Worm (Caenorhabditis elegans) whole organism, L4 larva: Measurements from ENCODE around the gene M163.22.

Source experiments
- T20F7.1 ChIP-seq: fragments of 200-800 bp; sonication (Bioruptor generic); optimal IDR thresholded peaks from 2 replicates; lab custom pipeline; 2018; ENCODE audit warnings: mild to moderate bottlenecking, missing genetic modification characterization, missing compliant biosample characterization
- egl-43 ChIP-seq: fragments of 200-800 bp; sonication (Bioruptor generic); IDR thresholded peaks from 2 replicates; pipeline ENCODE4 v1.3.6; 2022; ENCODE audit warnings: missing genetic modification reagents, missing genetic modification characterization, missing compliant biosample characterization
- pha-4 ChIP-seq, 2 experiments: fragments of 150-350 bp in 1 of 2; fragments of 200-800 bp in 1 of 2; sonication (Bioruptor generic) in 1 of 2; IDR thresholded peaks in 1 of 2; optimal IDR thresholded peaks in 1 of 2; 2 replicates each; pipeline versions ENCODE4 v1.3.6 to Lab custom; 2014 to 2022; ENCODE audit warnings: missing genetic modification characterization in 2 of 2, missing genetic modification reagents in 2 of 2, missing biosample characterization in 1 of 2, missing compliant biosample characterization in 1 of 2
- snpc-4 ChIP-seq: fragments of 150-350 bp; optimal IDR thresholded peaks from 2 replicates; lab custom pipeline; 2014; ENCODE audit warnings: missing biosample characterization, missing genetic modification characterization
- tag-97 ChIP-seq: fragments of 200-800 bp; sonication (Bioruptor generic); IDR thresholded peaks from 2 replicates; pipeline ENCODE4 v1.3.6; 2022; ENCODE audit warnings: missing genetic modification characterization, missing compliant biosample characterization

ce11 chrX:14465593-14465992, at the start of gene M163.22:
- no peak for TF ChIP-seq T20F7.1 (GFP tag; lab: Kevin White, UChicago)
- no peak for TF ChIP-seq pha-4 (GFP tag; IDR thresholded peaks at IDR 0.05; lab: Robert Waterston, UW)
- TF ChIP-seq pha-4 (tag; optimal IDR thresholded peaks at IDR 0.05; lab: Kevin White, UChicago) = no peak
- no peak for TF ChIP-seq tag-97 (GFP tag; lab: Robert Waterston, UW)
- TF ChIP-seq snpc-4 (tag; lab: Kevin White, UChicago) = no peak
- TF ChIP-seq egl-43 (GFP tag; lab: Robert Waterston, UW) = no peak
